Fruit fly (Drosophila melanogaster): ENCODE data around the gene Sras.
A peak's percentile ranks its signal among the peaks of the same experiment; 100 is the strongest.

Gene Sras

DNA sequence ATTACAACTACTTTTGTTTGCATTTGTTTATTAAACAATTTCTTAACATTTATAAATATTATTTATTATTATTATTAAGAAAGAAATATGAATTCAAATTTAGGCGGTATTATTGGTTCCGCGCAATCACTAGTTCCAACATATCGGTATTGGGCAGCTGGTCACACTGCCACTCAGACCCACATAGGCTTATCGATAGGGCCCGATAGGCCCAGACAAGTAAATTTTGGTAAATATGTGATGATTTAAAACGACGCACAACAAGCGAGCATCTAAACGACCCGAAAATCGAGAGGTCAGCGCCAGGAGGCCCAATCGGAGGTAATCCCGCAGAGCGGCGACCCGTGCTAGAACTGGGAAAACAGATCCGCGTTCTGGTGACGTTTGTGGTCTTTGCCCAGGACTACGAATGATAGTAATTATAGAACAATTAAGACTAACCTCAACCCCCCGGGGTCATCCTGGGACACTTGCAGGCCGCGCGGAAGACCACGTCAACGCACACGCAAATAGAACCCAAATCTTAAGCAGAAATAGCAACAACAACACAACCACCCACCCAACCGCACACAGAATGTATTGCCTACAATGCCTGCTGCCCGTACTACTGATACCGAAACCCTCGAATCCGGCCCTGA lies 1.6 kb downstream of the Sras start, which contains the start of gene bc10 (continued):
- TF ChIP-seq Dbx (GFP tag; IDR thresholded peaks at IDR 0.05) (no peak), stc (GFP tag; IDR thresholded peaks at IDR 0.05) (no peak), CG12744 (GFP tag; optimal IDR thresholded peaks at IDR 0.05) (no peak), Hmx (GFP tag; optimal IDR thresholded peaks at IDR 0.05) (no peak), onecut (GFP tag; IDR thresholded peaks at IDR 0.05) (no peak), scrt (GFP tag; optimal IDR thresholded peaks at IDR 0.05) (no peak), CG8089 (GFP tag; optimal IDR thresholded peaks at IDR 0.05) (no peak), CG10431 (GFP tag; optimal IDR thresholded peaks at IDR 0.05) (no peak), ems (GFP tag; optimal IDR thresholded peaks at IDR 0.05) (no peak), klu (GFP tag; IDR thresholded peaks at IDR 0.05) (no peak), TFAM (GFP tag; optimal IDR thresholded peaks at IDR 0.05) (no peak), sob (GFP tag; IDR thresholded peaks at IDR 0.05) (no peak), CTCF (GFP tag; optimal IDR thresholded peaks at IDR 0.05) (no peak), bbx (GFP tag; IDR thresholded peaks at IDR 0.05; ENCODE audit: partially characterized antibody) (peak; percentile 89), Six4 (GFP tag; optimal IDR thresholded peaks at IDR 0.05) (no peak), CG4360 (GFP tag; IDR thresholded peaks at IDR 0.05) (no peak), CG5180 (GFP tag; optimal IDR thresholded peaks at IDR 0.05) (no peak), tup (GFP tag; optimal IDR thresholded peaks at IDR 0.05) (no peak), Lim3 (GFP tag; IDR thresholded peaks at IDR 0.05) (no peak), Jarid2 (GFP tag; optimal IDR thresholded peaks at IDR 0.05) (no peak), gro (GFP tag; optimal IDR thresholded peaks at IDR 0.05) (no peak), Mes4 (GFP tag; optimal IDR thresholded peaks at IDR 0.05) (no peak), CG30403 (GFP tag; optimal IDR thresholded peaks at IDR 0.05) (no peak), CG17385 (GFP tag; optimal IDR thresholded peaks at IDR 0.05) (no peak), tx (GFP tag; optimal IDR thresholded peaks at IDR 0.05) (no peak), CG12236 (GFP tag; optimal IDR thresholded peaks at IDR 0.05) (no peak), C15 (GFP tag; IDR thresholded peaks at IDR 0.05) (no peak), Opbp (GFP tag; IDR thresholded peaks at IDR 0.05; ENCODE audit: partially characterized antibody) (peak; percentile 90), CG11398 (GFP tag; optimal IDR thresholded peaks at IDR 0.05) (no peak), ind (GFP tag; optimal IDR thresholded peaks at IDR 0.05) (no peak), phol (tag; optimal IDR thresholded peaks at IDR 0.05) (peak; percentile 25), CG3847 (GFP tag; IDR thresholded peaks at IDR 0.05) (0 out of 2 replicates have a peak, but pooled peaks have one; percentile 26), zfh2 (GFP tag; optimal IDR thresholded peaks at IDR 0.05) (no peak), Ssrp (tag; optimal IDR thresholded peaks at IDR 0.05) (no peak), Doc3 (GFP tag; IDR thresholded peaks at IDR 0.05; ENCODE audit: partially characterized antibody) (peak; percentile 81), CG4424 (GFP tag; optimal IDR thresholded peaks at IDR 0.05) (no peak), CG15073 (GFP tag; optimal IDR thresholded peaks at IDR 0.05) (no peak), CG15011 (GFP tag; optimal IDR thresholded peaks at IDR 0.05) (no peak), CG17328 (GFP tag; IDR thresholded peaks at IDR 0.05) (no peak), MESR4 (GFP tag; optimal IDR thresholded peaks at IDR 0.05) (peak; percentile 70), chn (GFP tag; optimal IDR thresholded peaks at IDR 0.05) (no peak), Oaz (GFP tag; IDR thresholded peaks at IDR 0.05) (no peak), GATAe (GFP tag; conservative IDR thresholded peaks at IDR 0.05) (no peak), CG6791 (GFP tag; IDR thresholded peaks at IDR 0.05; ENCODE audit: partially characterized antibody) (peak; percentile 87), CG3407 (GFP tag; optimal IDR thresholded peaks at IDR 0.05) (no peak), seq (GFP tag; IDR thresholded peaks at IDR 0.05) (no peak), Sox100B (GFP tag; optimal IDR thresholded peaks at IDR 0.05) (no peak), nom (GFP tag; optimal IDR thresholded peaks at IDR 0.05) (no peak), hth (optimal IDR thresholded peaks at IDR 0.05) (no peak), CG5245 (GFP tag; optimal IDR thresholded peaks at IDR 0.05) (no peak), ap (GFP tag; IDR thresholded peaks at IDR 0.05) (no peak), NC2β (GFP tag; optimal IDR thresholded peaks at IDR 0.05) (no peak), fu2 (GFP tag; optimal IDR thresholded peaks at IDR 0.05) (no peak)
